Fruit fly (Drosophila melanogaster) whole organism, embryonic: ENCODE results near the gene CG8135.
A peak's percentile ranks its signal among the peaks of the same experiment; 100 is the strongest.

Experiments used
- ATbp ChIP-seq: fragments of 200-800 bp; sonication (Bioruptor generic); optimal IDR thresholded peaks from 2 replicates; lab custom pipeline; 2017; ENCODE audit warnings: missing biosample characterization, mild to moderate bottlenecking, missing genetic modification characterization, missing genetic modification reagents
- CG10979 ChIP-seq: fragments of 200-800 bp; sonication (Bioruptor generic); optimal IDR thresholded peaks from 2 replicates; lab custom pipeline; 2018; ENCODE audit warnings: missing biosample characterization, mild to moderate bottlenecking, missing genetic modification characterization, moderate library complexity
- CG11085 ChIP-seq: fragments of 200-800 bp; sonication (Bioruptor generic); IDR thresholded peaks from 2 replicates; pipeline ENCODE4 v1.3.6; 2022; ENCODE audit warnings: missing biosample characterization, missing genetic modification characterization
- CG11398 ChIP-seq: fragments of 200-800 bp; sonication (Bioruptor generic); optimal IDR thresholded peaks from 2 replicates; lab custom pipeline; 2016; ENCODE audit warnings: missing biosample characterization, missing genetic modification characterization
- CG12236 ChIP-seq: fragments of 200-800 bp; sonication (Bioruptor generic); optimal IDR thresholded peaks from 2 replicates; lab custom pipeline; 2016; ENCODE audit warnings: missing biosample characterization, missing genetic modification characterization
- CG12299 ChIP-seq: fragments of 200-800 bp; sonication (Bioruptor generic); optimal IDR thresholded peaks from 2 replicates; lab custom pipeline; 2018; ENCODE audit warnings: missing biosample characterization, mild to moderate bottlenecking, missing genetic modification characterization
- CG12769 ChIP-seq: fragments of 200-800 bp; sonication (Bioruptor generic); optimal IDR thresholded peaks from 2 replicates; lab custom pipeline; 2019; ENCODE audit warnings: missing biosample characterization, mild to moderate bottlenecking, missing genetic modification characterization, moderate library complexity
- CG1603 ChIP-seq: fragments of 200-800 bp; sonication (Bioruptor generic); optimal IDR thresholded peaks from 2 replicates; lab custom pipeline; 2019; ENCODE audit warnings: missing biosample characterization, mild to moderate bottlenecking, missing genetic modification characterization, moderate library complexity
- CG17186 ChIP-seq: fragments of 200-800 bp; sonication (Bioruptor generic); optimal IDR thresholded peaks from 3 replicates; lab custom pipeline; 2017; ENCODE audit warnings: missing biosample characterization, missing genetic modification reagents, missing genetic modification characterization
- CG17612 ChIP-seq: fragments of 200-800 bp; sonication (Bioruptor generic); IDR thresholded peaks from 2 replicates; pipeline ENCODE4 v1.3.6; 2022; ENCODE audit warnings: missing biosample characterization, missing genetic modification characterization
- CG17829 ChIP-seq: fragments of 200-800 bp; optimal IDR thresholded peaks from 2 replicates; lab custom pipeline; 2019; ENCODE audit warnings: missing biosample characterization, mild to moderate bottlenecking, missing genetic modification characterization, moderate library complexity
- CG30431 ChIP-seq: fragments of 200-800 bp; sonication (Bioruptor generic); optimal IDR thresholded peaks from 2 replicates; lab custom pipeline; 2017; ENCODE audit warnings: missing biosample characterization, missing genetic modification characterization
- CG3065 ChIP-seq: fragments of 200-800 bp; sonication (Bioruptor generic); optimal IDR thresholded peaks from 2 replicates; lab custom pipeline; 2016; ENCODE audit warnings: missing biosample characterization, missing genetic modification characterization
- CG3407 ChIP-seq: fragments of 200-800 bp; sonication (Bioruptor generic); optimal IDR thresholded peaks from 2 replicates; lab custom pipeline; 2018; ENCODE audit warnings: missing biosample characterization, mild to moderate bottlenecking, missing genetic modification characterization
- CG6791 ChIP-seq: fragments of 200-800 bp; sonication (Bioruptor generic); IDR thresholded peaks from 3 replicates; pipeline ENCODE4 v1.3.6; 2022; ENCODE audit warnings: missing biosample characterization, missing genetic modification characterization; ENCODE audit not compliant: partially characterized antibody
- CG6813 ChIP-seq: fragments of 200-800 bp; sonication (Bioruptor generic); optimal IDR thresholded peaks from 2 replicates; lab custom pipeline; 2017; ENCODE audit warnings: missing biosample characterization, missing genetic modification characterization, mild to moderate bottlenecking, moderate library complexity, missing genetic modification reagents
- CG7928 ChIP-seq: fragments of 200-800 bp; sonication (Bioruptor generic); optimal IDR thresholded peaks from 2 replicates; lab custom pipeline; 2017; ENCODE audit warnings: missing biosample characterization, mild to moderate bottlenecking, missing genetic modification characterization
- CG8359 ChIP-seq: fragments of 200-800 bp; sonication (Bioruptor generic); optimal IDR thresholded peaks from 2 replicates; lab custom pipeline; 2017; ENCODE audit warnings: missing biosample characterization, mild to moderate bottlenecking, missing genetic modification characterization, borderline replicate concordance
- CG8478 ChIP-seq: fragments of >200 bp; optimal IDR thresholded peaks from 2 replicates; lab custom pipeline; 2018
- Gsc ChIP-seq: fragments of 200-800 bp; sonication (Bioruptor generic); IDR thresholded peaks from 2 replicates; pipeline ENCODE4 v1.3.6; 2022; ENCODE audit warnings: missing biosample characterization, missing genetic modification characterization
- HLH54F ChIP-seq: fragments of 200-800 bp; sonication (Bioruptor generic); optimal IDR thresholded peaks from 3 replicates; lab custom pipeline; 2016; ENCODE audit warnings: missing biosample characterization, missing genetic modification characterization
- Hey ChIP-seq: fragments of 200-800 bp; sonication (Bioruptor generic); optimal IDR thresholded peaks from 3 replicates; lab custom pipeline; 2018; ENCODE audit warnings: missing biosample characterization, mild to moderate bottlenecking, missing genetic modification characterization
- Hr51 ChIP-seq, 2 experiments: fragments of 200-800 bp; sonication (Bioruptor generic); optimal IDR thresholded peaks; 2 replicates in 1 of 2; 3 replicates in 1 of 2; lab custom pipeline; 2016 to 2018; ENCODE audit warnings: missing biosample characterization in 2 of 2, missing genetic modification characterization in 2 of 2, mild to moderate bottlenecking in 1 of 2, moderate library complexity in 1 of 2
- NFAT ChIP-seq: fragments of 200-800 bp; sonication (Bioruptor generic); IDR thresholded peaks from 2 replicates; pipeline ENCODE4 v1.3.6; 2022; ENCODE audit warnings: missing biosample characterization, missing genetic modification characterization
- Neu2 ChIP-seq: fragments of 200-800 bp; sonication (Bioruptor generic); optimal IDR thresholded peaks from 3 replicates; lab custom pipeline; 2016; ENCODE audit warnings: missing biosample characterization, missing genetic modification characterization, borderline replicate concordance
- Rfx ChIP-seq: fragments of 200-800 bp; sonication (Bioruptor generic); IDR thresholded peaks from 2 replicates; pipeline ENCODE4 v1.3.6; 2022; ENCODE audit warnings: missing biosample characterization, missing genetic modification characterization
- Side ChIP-seq: fragments of 200-800 bp; sonication (Bioruptor generic); optimal IDR thresholded peaks from 2 replicates; lab custom pipeline; 2016; ENCODE audit warnings: missing biosample characterization, missing genetic modification characterization
- Spps ChIP-seq: fragments of 200-800 bp; sonication (Bioruptor generic); optimal IDR thresholded peaks from 2 replicates; lab custom pipeline; 2018; ENCODE audit warnings: missing biosample characterization, mild to moderate bottlenecking, missing genetic modification characterization
- Taf1 ChIP-seq: fragments of 200-800 bp; sonication (Bioruptor generic); IDR thresholded peaks from 2 replicates; pipeline ENCODE4 v1.3.6; 2022; ENCODE audit warnings: missing biosample characterization, missing genetic modification characterization
- Tbp ChIP-seq: fragments of >200 bp; optimal IDR thresholded peaks from 2 replicates; lab custom pipeline; 2018; ENCODE audit warnings: missing biosample characterization, missing genetic modification characterization
- ato ChIP-seq: fragments of 200-800 bp; sonication (Bioruptor generic); IDR thresholded peaks from 2 replicates; pipeline ENCODE4 v1.3.6; 2022; ENCODE audit warnings: missing biosample characterization, missing genetic modification characterization; ENCODE audit not compliant: partially characterized antibody
- bab2 ChIP-seq: fragments of 200-800 bp; sonication (Bioruptor generic); optimal IDR thresholded peaks from 2 replicates; lab custom pipeline; 2016; ENCODE audit warnings: missing biosample characterization, missing genetic modification characterization
- bcd ChIP-seq: fragments of 200-800 bp; sonication (Bioruptor generic); optimal IDR thresholded peaks from 2 replicates; lab custom pipeline; 2017; ENCODE audit warnings: missing biosample characterization, mild to moderate bottlenecking, missing genetic modification characterization
- eyg ChIP-seq: fragments of 200-800 bp; sonication (Bioruptor generic); optimal IDR thresholded peaks from 3 replicates; lab custom pipeline; 2016; ENCODE audit warnings: missing biosample characterization, missing genetic modification characterization
- fru ChIP-seq: fragments of >200 bp; optimal IDR thresholded peaks from 2 replicates; lab custom pipeline; 2017
- gem ChIP-seq: fragments of 200-800 bp; sonication (Bioruptor generic); optimal IDR thresholded peaks from 2 replicates; lab custom pipeline; 2019; ENCODE audit warnings: missing biosample characterization, mild to moderate bottlenecking, missing genetic modification characterization, moderate library complexity
- gro ChIP-seq: fragments of 200-800 bp; sonication (Bioruptor generic); optimal IDR thresholded peaks from 2 replicates; lab custom pipeline; 2016; ENCODE audit warnings: missing biosample characterization, missing genetic modification characterization
- hkb ChIP-seq, 2 experiments: fragments of 200-800 bp in 1 of 2; fragments of >200 bp in 1 of 2; sonication (Bioruptor generic) in 1 of 2; IDR thresholded peaks in 1 of 2; optimal IDR thresholded peaks in 1 of 2; 2 replicates each; pipeline versions ENCODE4 v1.3.6 to Lab custom; 2017 to 2022; ENCODE audit warnings: missing biosample characterization in 1 of 2, missing genetic modification characterization in 1 of 2
- kah ChIP-seq: fragments of 200-800 bp; sonication (Bioruptor generic); optimal IDR thresholded peaks from 2 replicates; lab custom pipeline; 2018; ENCODE audit warnings: missing biosample characterization, mild to moderate bottlenecking, missing genetic modification characterization
- ken ChIP-seq: fragments of 200-800 bp; sonication (Bioruptor generic); IDR thresholded peaks from 3 replicates; pipeline ENCODE4 v1.3.6; 2022; ENCODE audit warnings: missing biosample characterization, missing genetic modification characterization
- mirr ChIP-seq: fragments of 200-800 bp; sonication (Bioruptor generic); optimal IDR thresholded peaks from 3 replicates; lab custom pipeline; 2018; ENCODE audit warnings: missing biosample characterization, mild to moderate bottlenecking, missing genetic modification characterization
- pan ChIP-seq, 4 experiments: fragments of >200 bp in 3 of 4; fragments of 200-800 bp in 1 of 4; sonication (Bioruptor generic) in 1 of 4; optimal IDR thresholded peaks in 3 of 4; IDR thresholded peaks in 1 of 4; 2 replicates each; pipeline versions ENCODE4 v1.3.6 to Lab custom; 2017 to 2022; ENCODE audit warnings: missing biosample characterization in 2 of 4, missing genetic modification characterization in 2 of 4, mixed read lengths in 1 of 4
- pfk ChIP-seq: fragments of 200-800 bp; sonication (Bioruptor generic); optimal IDR thresholded peaks from 2 replicates; lab custom pipeline; 2018; ENCODE audit warnings: missing biosample characterization, mild to moderate bottlenecking, missing genetic modification characterization, moderate library complexity
- sens ChIP-seq: fragments of 200-800 bp; sonication (Bioruptor generic); peaks from one replicate; lab custom pipeline; 2016; ENCODE audit warnings: missing biosample characterization, missing genetic modification characterization
- slp2 ChIP-seq: fragments of 200-800 bp; sonication (Bioruptor generic); optimal IDR thresholded peaks from 2 replicates; lab custom pipeline; 2016; ENCODE audit warnings: missing biosample characterization, missing genetic modification characterization
- stwl ChIP-seq: fragments of 200-800 bp; sonication (Bioruptor generic); optimal IDR thresholded peaks from 3 replicates; lab custom pipeline; 2018; ENCODE audit warnings: missing biosample characterization, mild to moderate bottlenecking, missing genetic modification characterization, moderate library complexity
- tin ChIP-seq: fragments of 200-800 bp; sonication (Bioruptor generic); optimal IDR thresholded peaks from 3 replicates; lab custom pipeline; 2016; ENCODE audit warnings: missing biosample characterization, missing genetic modification characterization
- trem ChIP-seq: fragments of 200-800 bp; optimal IDR thresholded peaks from 3 replicates; lab custom pipeline; 2019; ENCODE audit warnings: missing biosample characterization, mild to moderate bottlenecking, missing genetic modification characterization, moderate library complexity
- vnd ChIP-seq: fragments of 200-800 bp; sonication (Bioruptor generic); IDR thresholded peaks from 3 replicates; pipeline ENCODE4 v1.3.6; 2022; ENCODE audit warnings: missing biosample characterization, missing genetic modification characterization; ENCODE audit not compliant: partially characterized antibody
- zen ChIP-seq: fragments of 200-800 bp; sonication (Bioruptor generic); optimal IDR thresholded peaks from 3 replicates; lab custom pipeline; 2018; ENCODE audit warnings: missing biosample characterization, mild to moderate bottlenecking, missing genetic modification characterization, moderate library complexity

The CG8135 gene

DNA sequence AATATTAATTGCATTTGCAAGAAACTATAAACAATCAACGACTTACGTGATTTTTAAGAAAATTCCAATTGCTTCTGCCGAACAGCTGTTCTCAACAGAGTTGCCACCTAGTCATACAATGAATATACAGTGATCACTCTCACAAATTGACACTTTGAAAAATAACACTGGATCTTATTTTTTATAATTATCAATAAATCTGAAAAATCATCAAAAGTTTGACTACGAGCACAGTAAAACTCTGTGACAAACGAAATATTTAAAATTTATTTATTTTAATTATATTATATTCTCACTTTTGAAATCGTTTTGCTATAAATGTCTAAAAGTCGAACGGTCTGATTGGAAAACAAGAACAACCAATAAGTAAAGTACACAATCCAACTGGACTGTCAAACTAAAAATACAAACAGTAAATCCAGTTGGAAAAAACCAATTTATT, 4.2 kb upstream of the CG8135 start, which contains the start of gene CG34117 (continued):
- no peak for TF ChIP-seq CG7928 (GFP tag; lab: Kevin White, UChicago)
- TF ChIP-seq CG17612 (GFP tag; lab: Robert Waterston, UW) = peak; percentile 5; the same call in 1 of the 2 replicates
- TF ChIP-seq CG12769 = peak; percentile 68
- TF ChIP-seq ato (GFP tag; lab: Robert Waterston, UW) = no peak
- TF ChIP-seq CG3065 (GFP tag; lab: Kevin White, UChicago) = peak; percentile 54
- TF ChIP-seq CG6791 = no peak
- TF ChIP-seq vnd (GFP tag; lab: Robert Waterston, UW) = no peak
- TF ChIP-seq Side = peak; percentile 67
- peak; percentile 65 for TF ChIP-seq bab2
- no peak for TF ChIP-seq eyg
- peak; percentile 93 for TF ChIP-seq sens
- TF ChIP-seq slp2 (GFP tag; lab: Kevin White, UChicago) = peak; percentile 17
- no peak for TF ChIP-seq Gsc (GFP tag; lab: Robert Waterston, UW)
- TF ChIP-seq CG8478 (lab: Kevin White, UChicago) = no peak
- no peak for TF ChIP-seq hkb (optimal IDR thresholded peaks at IDR 0.05; lab: Kevin White, UChicago)
- peak; percentile 88 for TF ChIP-seq hkb (GFP tag; IDR thresholded peaks at IDR 0.05; lab: Robert Waterston, UW)
- TF ChIP-seq pan (optimal IDR thresholded peaks at IDR 0.05; lab: Kevin White, UChicago) = no peak
- TF ChIP-seq pan (GFP tag; optimal IDR thresholded peaks at IDR 0.05 in 1 of 2, IDR thresholded peaks at IDR 0.05 in 1 of 2) = peak in 1 of 2 experiments; percentile 88
- peak; percentile 83 for TF ChIP-seq CG11085 (GFP tag; lab: Robert Waterston, UW)
- TF ChIP-seq Spps (tag; lab: Kevin White, UChicago) = peak; percentile 67
- no peak for TF ChIP-seq HLH54F (GFP tag; lab: Kevin White, UChicago)
- TF ChIP-seq CG17186 (GFP tag; lab: Kevin White, UChicago) = peak; percentile 13
- peak; percentile 58 for TF ChIP-seq stwl (tag; lab: Kevin White, UChicago)
- no peak for TF ChIP-seq CG11398
- peak; percentile 50 for TF ChIP-seq gro (GFP tag; lab: Kevin White, UChicago)
- peak; percentile 32 for TF ChIP-seq pfk (GFP tag; lab: Kevin White, UChicago)
- TF ChIP-seq Neu2 (GFP tag; lab: Kevin White, UChicago) = no peak
- TF ChIP-seq kah (GFP tag; lab: Kevin White, UChicago) = peak; percentile 61
- TF ChIP-seq Hey = no peak
- peak; percentile 68 for TF ChIP-seq CG6813 (GFP tag; lab: Kevin White, UChicago)
- TF ChIP-seq mirr (GFP tag; lab: Kevin White, UChicago) = peak; percentile 17
- no peak for TF ChIP-seq CG8359
- peak; percentile 90 for TF ChIP-seq gem
- TF ChIP-seq ATbp (GFP tag; lab: Kevin White, UChicago) = peak; percentile 56
- peak; percentile 75 for TF ChIP-seq CG10979 (tag; lab: Kevin White, UChicago)
- peak; percentile 27 for TF ChIP-seq CG30431 (GFP tag; lab: Kevin White, UChicago)
- TF ChIP-seq trem = peak; percentile 87
- TF ChIP-seq bcd (GFP tag; lab: Kevin White, UChicago) = peak; percentile 61
- peak; percentile 66 for TF ChIP-seq CG1603
- peak; percentile 83 for TF ChIP-seq CG12299 (tag; lab: Kevin White, UChicago)
- peak; percentile 52; the same call in 1 of the 2 replicates for TF ChIP-seq Taf1
- peak; percentile 86 for TF ChIP-seq ken
- peak; percentile 89 for TF ChIP-seq CG17829
- peak; percentile 53 to 83 for TF ChIP-seq Hr51 (GFP tag; optimal IDR thresholded peaks at IDR 0.05; lab: Kevin White, UChicago)
- no peak for TF ChIP-seq CG12236 (GFP tag; lab: Kevin White, UChicago)
- TF ChIP-seq CG3407 = peak; percentile 13
- TF ChIP-seq zen (tag; lab: Kevin White, UChicago) = peak; percentile 82
- TF ChIP-seq tin (GFP tag; lab: Kevin White, UChicago) = peak; percentile 79
- TF ChIP-seq Tbp = no peak
- TF ChIP-seq NFAT = peak; percentile 89
- TF ChIP-seq fru (lab: Kevin White, UChicago) = no peak
- peak; percentile 88 for TF ChIP-seq Rfx (GFP tag; lab: Robert Waterston, UW)
